Worm (Caenorhabditis elegans): ENCODE data around the gene pqn-71.

DNA sequence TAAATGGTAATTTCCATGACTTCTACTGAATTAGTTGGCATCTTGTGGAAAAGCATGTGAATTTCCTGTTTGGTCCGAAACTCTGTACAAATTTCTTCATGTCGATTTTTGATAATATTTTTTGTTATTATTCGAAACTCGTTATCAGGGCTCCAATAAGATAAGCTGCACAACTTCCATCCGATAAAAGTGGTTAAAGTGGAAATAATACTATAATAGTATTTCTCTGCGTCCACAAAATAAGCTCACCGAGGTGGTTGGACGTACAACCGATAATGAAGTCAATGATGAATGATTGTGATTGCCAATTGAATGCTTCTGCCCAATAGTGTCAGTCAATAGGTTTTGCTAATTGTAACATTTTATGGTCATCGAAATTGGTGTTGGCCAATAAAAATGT is 17.1 kb upstream of the pqn-71 start, which contains the start of gene T26H5.4:
- TF ChIP-seq cebp-2 (GFP tag; IDR thresholded peaks at IDR 0.05): no peak
- no peak for TF ChIP-seq ztf-25 (GFP tag; IDR thresholded peaks at IDR 0.05)
- no peak for TF ChIP-seq efl-1 (GFP tag; optimal IDR thresholded peaks at IDR 0.05)
- no peak for TF ChIP-seq ama-1 (optimal IDR thresholded peaks at IDR 0.05)
- no peak for TF ChIP-seq ama-1 (GFP tag; optimal IDR thresholded peaks at IDR 0.05)
- no peak for TF ChIP-seq zim-3 (tag; optimal IDR thresholded peaks at IDR 0.05)
- TF ChIP-seq nhr-90 (tag; optimal IDR thresholded peaks at IDR 0.05): no peak
- TF ChIP-seq snpc-4 (GFP tag; optimal IDR thresholded peaks at IDR 0.05): no peak
- TF ChIP-seq snpc-4 (tag; optimal IDR thresholded peaks at IDR 0.05): no peak

Data from whole organism, young adult.